Fruit fly (Drosophila melanogaster): ENCODE data around the gene CaBP1.

Gene CaBP1

dm6 chr2L:16321209-16321608 lies 35.3 kb downstream of the CaBP1 start:
- TF ChIP-seq CG4496 (GFP tag; IDR thresholded peaks at IDR 0.05) (0 out of 3 replicates have a peak, but pooled peaks have one; percentile 23), CG8159 (tag; optimal IDR thresholded peaks at IDR 0.05) (no peak)

- no peak for TF ChIP-seq Snoo (tag; optimal IDR thresholded peaks at IDR 0.05)
Measured at dm6 chr2L:16320428-16320827, 36.1 kb downstream of the CaBP1 start.

DNA sequence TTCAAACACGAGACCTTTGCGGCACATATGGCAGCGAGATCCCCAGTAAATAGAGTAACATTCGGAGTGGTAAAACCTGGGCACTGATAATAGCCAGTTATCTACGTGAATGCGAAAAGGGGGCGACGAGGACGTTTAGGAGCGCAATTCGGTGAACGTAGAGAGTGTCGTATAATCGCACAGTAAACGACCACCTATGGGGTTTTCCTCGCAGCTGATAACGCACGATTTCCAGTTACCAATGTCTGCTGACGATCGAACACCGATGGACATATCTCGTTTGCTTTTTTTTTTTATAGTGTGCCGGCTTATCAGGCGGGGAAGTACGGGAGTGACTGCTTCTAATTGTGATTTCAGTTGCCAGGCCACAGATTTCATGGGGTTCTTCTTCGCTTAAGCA lies 36.8 kb downstream of the CaBP1 start:
- no peak for TF ChIP-seq CG15710 (tag; optimal IDR thresholded peaks at IDR 0.05)
- no peak for TF ChIP-seq CG17806 (tag; optimal IDR thresholded peaks at IDR 0.05)
- TF ChIP-seq Pif1A (GFP tag; optimal IDR thresholded peaks at IDR 0.05) = no peak
- TF ChIP-seq CG8159 (tag; optimal IDR thresholded peaks at IDR 0.05) = no peak
- TF ChIP-seq rn (GFP tag; IDR thresholded peaks at IDR 0.05) = no peak
- TF ChIP-seq CG4496 (GFP tag; IDR thresholded peaks at IDR 0.05) = no peak
- TF ChIP-seq CG9948 (tag; optimal IDR thresholded peaks at IDR 0.05) = no peak
- TF ChIP-seq CG12605 (GFP tag; IDR thresholded peaks at IDR 0.05) = no peak
- TF ChIP-seq D1 (tag; optimal IDR thresholded peaks at IDR 0.05) = no peak
- no peak for TF ChIP-seq Ets98B (GFP tag; IDR thresholded peaks at IDR 0.05)
- no peak for TF ChIP-seq CG10348 (GFP tag; IDR thresholded peaks at IDR 0.05)

DNA sequence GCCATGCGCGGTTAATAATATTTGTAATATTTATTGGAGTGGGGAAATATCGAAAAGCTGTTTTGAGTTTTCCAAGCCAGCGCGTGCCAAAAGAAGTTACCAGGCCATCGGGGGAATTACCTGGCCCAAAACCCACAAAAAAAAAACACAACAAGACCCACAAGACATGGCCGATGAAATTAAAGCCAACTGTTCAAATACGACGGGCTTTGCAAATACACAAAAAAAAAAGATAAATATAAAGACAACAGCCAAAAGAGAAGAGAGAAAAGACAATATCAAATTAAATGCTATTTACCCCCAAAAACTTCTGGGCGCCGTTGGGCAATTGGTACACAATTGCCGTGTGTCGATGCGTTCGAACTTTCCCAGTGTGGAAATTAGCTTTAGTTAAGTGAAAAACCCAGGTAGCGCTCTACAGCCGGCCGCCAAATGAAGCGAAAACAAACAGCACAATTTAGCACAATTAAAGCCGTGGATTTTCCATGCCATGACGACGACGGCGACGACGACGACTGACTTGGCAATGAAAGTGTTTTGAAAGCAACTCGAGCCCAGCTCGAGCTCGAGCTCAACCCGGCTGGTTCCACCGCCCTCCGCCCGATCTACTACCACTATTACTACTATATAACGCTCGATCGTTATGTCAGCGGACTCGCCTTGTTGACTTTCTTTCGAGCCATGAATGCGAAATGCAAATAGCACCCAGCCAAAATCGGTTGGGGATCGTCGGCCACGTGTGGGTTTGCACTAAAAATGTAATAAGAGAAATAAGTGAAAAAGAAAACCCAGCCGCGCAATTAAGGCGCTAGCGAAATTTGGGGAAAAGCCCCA lies 38.5 kb downstream of the CaBP1 start:
- TF ChIP-seq CG32121 (GFP tag; IDR thresholded peaks at IDR 0.05) (no peak), CG8159 (tag; optimal IDR thresholded peaks at IDR 0.05) (no peak), CG12605 (GFP tag; IDR thresholded peaks at IDR 0.05) (no peak), CG13204 (GFP tag; optimal IDR thresholded peaks at IDR 0.05) (no peak), EcR (GFP tag; optimal IDR thresholded peaks at IDR 0.05) (no peak), gl (tag; optimal IDR thresholded peaks at IDR 0.05) (no peak), CG8301 (tag; optimal IDR thresholded peaks at IDR 0.05) (no peak), CG10348 (GFP tag; IDR thresholded peaks at IDR 0.05) (no peak), Pif1A (GFP tag; optimal IDR thresholded peaks at IDR 0.05) (no peak)

DNA sequence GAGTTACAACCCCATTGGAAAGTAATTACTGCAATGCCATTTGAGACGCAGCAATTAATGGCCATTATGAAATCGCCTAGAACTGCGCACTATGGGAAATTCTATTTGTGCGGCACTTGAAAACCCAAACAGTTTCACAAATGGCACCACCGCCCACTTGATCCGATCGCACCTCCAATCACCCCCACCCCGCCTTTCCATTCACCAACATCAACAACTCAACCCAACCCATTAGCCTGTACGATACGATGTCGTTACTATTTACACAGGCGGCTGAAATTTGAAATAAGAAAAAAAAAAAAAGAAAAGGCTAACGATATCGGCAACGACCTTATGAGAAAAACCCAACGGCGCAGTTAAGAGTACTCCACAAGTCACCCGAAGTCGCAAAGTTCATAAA lies 39.4 kb downstream of the CaBP1 start:
- TF ChIP-seq gl (tag; optimal IDR thresholded peaks at IDR 0.05) = no peak
- TF ChIP-seq CG8159 (tag; optimal IDR thresholded peaks at IDR 0.05) = no peak
- no peak for TF ChIP-seq EcR (GFP tag; optimal IDR thresholded peaks at IDR 0.05)
- TF ChIP-seq Ets98B (GFP tag; IDR thresholded peaks at IDR 0.05) = no peak
- TF ChIP-seq CG34367 (tag; optimal IDR thresholded peaks at IDR 0.05) = no peak
- no peak for TF ChIP-seq Pif1A (GFP tag; optimal IDR thresholded peaks at IDR 0.05)
- no peak for TF ChIP-seq CG14655 (GFP tag; optimal IDR thresholded peaks at IDR 0.05)
- no peak for TF ChIP-seq CG10348 (GFP tag; IDR thresholded peaks at IDR 0.05)
- no peak for TF ChIP-seq CG4496 (GFP tag; IDR thresholded peaks at IDR 0.05)
- TF ChIP-seq D1 (tag; optimal IDR thresholded peaks at IDR 0.05) = no peak
- TF ChIP-seq CG12605 (GFP tag; IDR thresholded peaks at IDR 0.05) = no peak
- no peak for TF ChIP-seq CG13204 (GFP tag; optimal IDR thresholded peaks at IDR 0.05)
- no peak for TF ChIP-seq fd96Ca (GFP tag; IDR thresholded peaks at IDR 0.05)
- TF ChIP-seq Snoo (tag; optimal IDR thresholded peaks at IDR 0.05) = no peak
- TF ChIP-seq CG15710 (tag; optimal IDR thresholded peaks at IDR 0.05) = no peak
- TF ChIP-seq CG9948 (tag; optimal IDR thresholded peaks at IDR 0.05) = no peak
- TF ChIP-seq CG8301 (tag; optimal IDR thresholded peaks at IDR 0.05) = no peak
- TF ChIP-seq CG17806 (tag; optimal IDR thresholded peaks at IDR 0.05) = no peak

dm6 chr2L:16316410-16316809 lies 40.1 kb downstream of the CaBP1 start:
- no peak for TF ChIP-seq fd96Ca (GFP tag; IDR thresholded peaks at IDR 0.05)
- TF ChIP-seq CG10348 (GFP tag; IDR thresholded peaks at IDR 0.05) = no peak
- no peak for TF ChIP-seq CG8301 (tag; optimal IDR thresholded peaks at IDR 0.05)
- no peak for TF ChIP-seq CG13204 (GFP tag; optimal IDR thresholded peaks at IDR 0.05)
- TF ChIP-seq Pif1A (GFP tag; optimal IDR thresholded peaks at IDR 0.05) = no peak
- no peak for TF ChIP-seq CG8159 (tag; optimal IDR thresholded peaks at IDR 0.05)
- no peak for TF ChIP-seq CG9948 (tag; optimal IDR thresholded peaks at IDR 0.05)
- no peak for TF ChIP-seq CG32121 (GFP tag; IDR thresholded peaks at IDR 0.05)
- no peak for TF ChIP-seq Ets98B (GFP tag; IDR thresholded peaks at IDR 0.05)
- no peak for TF ChIP-seq gl (tag; optimal IDR thresholded peaks at IDR 0.05)

dm6 chr2L:16315844-16316243 lies 40.7 kb downstream of the CaBP1 start:
- TF ChIP-seq CG8301 (tag; optimal IDR thresholded peaks at IDR 0.05) (no peak), CG32121 (GFP tag; IDR thresholded peaks at IDR 0.05) (no peak), CG17806 (tag; optimal IDR thresholded peaks at IDR 0.05) (no peak), fd96Ca (GFP tag; IDR thresholded peaks at IDR 0.05) (no peak), CG4496 (GFP tag; IDR thresholded peaks at IDR 0.05) (no peak), CG14655 (GFP tag; optimal IDR thresholded peaks at IDR 0.05) (no peak)

- TF ChIP-seq CG12605 (GFP tag; IDR thresholded peaks at IDR 0.05) (peak; percentile 60), rn (GFP tag; IDR thresholded peaks at IDR 0.05) (0 out of 2 replicates have a peak, but pooled peaks have one; percentile 15), Snoo (tag; optimal IDR thresholded peaks at IDR 0.05) (peak; percentile 23), CG4496 (GFP tag; IDR thresholded peaks at IDR 0.05) (no peak), EcR (GFP tag; optimal IDR thresholded peaks at IDR 0.05) (peak; percentile 86), CG15710 (tag; optimal IDR thresholded peaks at IDR 0.05) (peak; percentile 16), CG34367 (tag; optimal IDR thresholded peaks at IDR 0.05) (peak; percentile 3), Ets98B (GFP tag; IDR thresholded peaks at IDR 0.05) (peak; percentile 44; the same call in 1 of the 2 replicates), gl (tag; optimal IDR thresholded peaks at IDR 0.05) (peak; percentile 66), CG32121 (GFP tag; IDR thresholded peaks at IDR 0.05) (peak; percentile 40; the same call in 1 of the 2 replicates), CG8301 (tag; optimal IDR thresholded peaks at IDR 0.05) (no peak), D1 (tag; optimal IDR thresholded peaks at IDR 0.05) (no peak), CG9948 (tag; optimal IDR thresholded peaks at IDR 0.05) (no peak), Pif1B (GFP tag; optimal IDR thresholded peaks at IDR 0.05) (no peak)
Measured at dm6 chr2L:16315027-16315426, 41.5 kb downstream of the CaBP1 start.
